Worm (Caenorhabditis elegans): ENCODE measurements around the gene djr-1.2.

DNA sequence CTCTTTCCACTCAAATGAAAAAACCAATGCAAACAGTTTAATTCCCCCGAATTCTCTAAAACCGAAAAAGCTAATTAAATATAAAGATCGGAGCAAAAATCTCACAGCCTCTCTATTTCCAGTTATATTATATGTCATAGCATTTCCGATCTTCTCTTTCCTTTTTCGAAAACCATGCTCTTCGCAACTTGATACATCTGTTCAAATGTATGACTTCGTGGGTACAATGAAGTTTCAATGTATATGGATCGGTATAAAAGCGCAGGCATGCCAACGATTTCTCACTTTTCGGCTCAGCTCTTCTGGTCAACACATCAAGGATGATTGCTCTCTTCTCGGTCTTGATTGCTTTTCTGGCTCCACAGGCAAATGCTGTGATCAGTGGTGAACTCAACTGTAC, 8.8 kb downstream of the djr-1.2 start, which contains the start of gene phat-7:
- TF ChIP-seq unc-55 (GFP tag; optimal IDR thresholded peaks at IDR 0.05) (no peak), ceh-18 (tag; optimal IDR thresholded peaks at IDR 0.05) (no peak), hlh-13 (GFP tag; optimal IDR thresholded peaks at IDR 0.05) (no peak), ceh-34 (tag; optimal IDR thresholded peaks at IDR 0.05) (no peak), F13H6.1 (tag; optimal IDR thresholded peaks at IDR 0.05) (no peak), ets-4 (tag; optimal IDR thresholded peaks at IDR 0.05) (no peak), nhr-11 (tag; optimal IDR thresholded peaks at IDR 0.05) (no peak), sox-4 (tag; optimal IDR thresholded peaks at IDR 0.05) (no peak), nfya-1 (tag; optimal IDR thresholded peaks at IDR 0.05) (no peak)

Data from whole organism, late embryonic.